Worm (Caenorhabditis elegans): ENCODE measurements around the gene cyd-1.

DNA sequence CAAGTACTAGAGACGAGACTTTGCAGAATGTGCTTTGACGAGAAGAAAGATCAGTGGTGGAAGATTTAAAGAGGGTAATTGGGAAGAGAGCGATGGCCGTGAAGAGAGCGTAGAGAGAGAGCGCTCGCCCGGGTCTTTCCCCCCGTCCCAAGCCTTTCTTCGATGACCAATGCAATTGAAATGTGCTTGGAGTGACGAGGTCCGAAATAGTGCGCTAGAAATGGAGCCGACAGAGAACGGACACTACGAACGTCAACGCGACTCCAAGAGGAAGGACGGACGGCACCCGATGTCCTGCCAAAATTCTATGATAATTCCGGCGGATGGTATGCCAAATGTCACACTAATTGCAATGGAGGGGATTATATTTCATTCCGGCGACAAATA is 49.7 kb downstream of the cyd-1 start:
- no peak for TF ChIP-seq unc-3 (GFP tag; conservative IDR thresholded peaks at IDR 0.05)
- TF ChIP-seq unc-3 (tag; optimal IDR thresholded peaks at IDR 0.05) = no peak
- no peak for TF ChIP-seq ama-1 (optimal IDR thresholded peaks at IDR 0.05)
- TF ChIP-seq zip-5 (tag; optimal IDR thresholded peaks at IDR 0.05) = no peak
- TF ChIP-seq dmd-4 (tag; optimal IDR thresholded peaks at IDR 0.05; ENCODE audit: borderline replicate concordance) = no peak
- no peak for TF ChIP-seq sdc-2 (tag; optimal IDR thresholded peaks at IDR 0.05)
- TF ChIP-seq pha-4 (tag; optimal IDR thresholded peaks at IDR 0.05) = no peak
- TF ChIP-seq hlh-30 (tag; optimal IDR thresholded peaks at IDR 0.05; ENCODE audit: insufficient read depth) = no peak
- TF ChIP-seq ceh-45 (GFP tag; IDR thresholded peaks at IDR 0.05) = no peak
- no peak for TF ChIP-seq pqm-1 (tag; optimal IDR thresholded peaks at IDR 0.05)
- no peak for TF ChIP-seq sox-4 (tag; optimal IDR thresholded peaks at IDR 0.05)
- TF ChIP-seq ceh-2 (tag; optimal IDR thresholded peaks at IDR 0.05) = no peak

Measured in whole organism, late embryonic.